Worm (Caenorhabditis elegans) whole organism, midembryonic: ENCODE data around the gene C55A6.6.

Experiments
- T22C8.4 ChIP-seq: fragments of 200-800 bp; sonication (Bioruptor generic); IDR thresholded peaks from 2 replicates; pipeline ENCODE4 v1.3.6; 2022; ENCODE audit warnings: missing genetic modification characterization, missing compliant biosample characterization
- cog-1 ChIP-seq: sonication (generic microtip); optimal IDR thresholded peaks from 2 replicates; lab custom pipeline; 2016; ENCODE audit warnings: missing genetic modification characterization, missing compliant biosample characterization
- flt-1 ChIP-seq: fragments of 200-800 bp; sonication (Bioruptor generic); IDR thresholded peaks from 2 replicates; pipeline ENCODE4 v1.3.6; 2022; ENCODE audit warnings: missing genetic modification characterization, missing compliant biosample characterization
- klf-2 ChIP-seq: fragments of 200-800 bp; sonication (Bioruptor generic); conservative IDR thresholded peaks from 2 replicates; pipeline ENCODE4 v1.3.6; 2022; ENCODE audit warnings: missing genetic modification reagents, missing genetic modification characterization, missing compliant biosample characterization
- med-1 ChIP-seq: sonication (generic microtip); optimal IDR thresholded peaks from 2 replicates; lab custom pipeline; 2017; ENCODE audit warnings: missing genetic modification characterization, mild to moderate bottlenecking, missing compliant biosample characterization, antibody characterized with exemption, missing genetic modification reagents; ENCODE audit not compliant: insufficient read depth
- ref-1 ChIP-seq: fragments of 200-800 bp; sonication (Bioruptor generic); conservative IDR thresholded peaks from 2 replicates; pipeline ENCODE4 v1.3.6; 2022; ENCODE audit warnings: missing genetic modification reagents, missing genetic modification characterization, missing compliant biosample characterization
- tab-1 ChIP-seq: fragments of 200-800 bp; sonication (Bioruptor generic); IDR thresholded peaks from 2 replicates; pipeline ENCODE4 v1.3.6; 2022; ENCODE audit warnings: missing genetic modification characterization, missing compliant biosample characterization
- ztf-23 ChIP-seq: fragments of 200-800 bp; sonication (Bioruptor generic); IDR thresholded peaks from 2 replicates; pipeline ENCODE4 v1.3.6; 2022; ENCODE audit warnings: missing genetic modification reagents, missing genetic modification characterization, missing compliant biosample characterization
- ztf-29 ChIP-seq: fragments of 200-800 bp; sonication (Bioruptor generic); IDR thresholded peaks from 2 replicates; pipeline ENCODE4 v1.3.6; 2022; ENCODE audit warnings: missing genetic modification reagents, missing genetic modification characterization, missing compliant biosample characterization

C55A6.6 gene

ce11 chrV:11536667-11537066 lies 22.1 kb upstream of the C55A6.6 start:
- no peak for TF ChIP-seq ref-1 (GFP tag; lab: Robert Waterston, UW)
- no peak for TF ChIP-seq tab-1 (GFP tag; lab: Robert Waterston, UW)
- TF ChIP-seq cog-1: no peak
- TF ChIP-seq ztf-23 (GFP tag; lab: Robert Waterston, UW): no peak
- no peak for TF ChIP-seq T22C8.4
- no peak for TF ChIP-seq klf-2 (GFP tag; lab: Robert Waterston, UW)
- TF ChIP-seq flt-1 (GFP tag; lab: Robert Waterston, UW): no peak

ce11 chrV:11535504-11536062 lies 21.0 kb upstream of the C55A6.6 start:
- TF ChIP-seq ztf-29 (GFP tag; lab: Robert Waterston, UW) (no peak), tab-1 (GFP tag; lab: Robert Waterston, UW) (no peak)

ce11 chrV:11534495-11535189 lies 20.1 kb upstream of the C55A6.6 start:
- TF ChIP-seq tab-1 (GFP tag; lab: Robert Waterston, UW) (no peak), ztf-29 (GFP tag; lab: Robert Waterston, UW) (no peak), flt-1 (GFP tag; lab: Robert Waterston, UW) (no peak), klf-2 (GFP tag; lab: Robert Waterston, UW) (no peak), med-1 (no peak), T22C8.4 (no peak), ztf-23 (GFP tag; lab: Robert Waterston, UW) (no peak), cog-1 (no peak), ref-1 (GFP tag; lab: Robert Waterston, UW) (no peak)

ce11 chrV:11533365-11533949 lies 18.9 kb upstream of the C55A6.6 start:
- no peak for TF ChIP-seq ztf-23 (GFP tag; lab: Robert Waterston, UW)
- TF ChIP-seq T22C8.4: no peak
- TF ChIP-seq ztf-29 (GFP tag; lab: Robert Waterston, UW): no peak

- TF ChIP-seq cog-1: no peak
- no peak for TF ChIP-seq flt-1 (GFP tag; lab: Robert Waterston, UW)
- TF ChIP-seq T22C8.4: peak; percentile 11; the same call in 1 of the 2 replicates
- 0 out of 2 replicates have a peak, but pooled peaks have one; percentile 46 for TF ChIP-seq ztf-23 (GFP tag; lab: Robert Waterston, UW)
- no peak for TF ChIP-seq tab-1 (GFP tag; lab: Robert Waterston, UW)
- TF ChIP-seq klf-2 (GFP tag; lab: Robert Waterston, UW): no peak
- no peak for TF ChIP-seq ref-1 (GFP tag; lab: Robert Waterston, UW)
These were observed 18.4 kb upstream of the C55A6.6 start for ce11 chrV:11532964-11533363.

- TF ChIP-seq med-1 (no peak), ztf-29 (GFP tag; lab: Robert Waterston, UW) (no peak), tab-1 (GFP tag; lab: Robert Waterston, UW) (no peak), klf-2 (GFP tag; lab: Robert Waterston, UW) (no peak), ztf-23 (GFP tag; lab: Robert Waterston, UW) (no peak), ref-1 (GFP tag; lab: Robert Waterston, UW) (no peak), flt-1 (GFP tag; lab: Robert Waterston, UW) (no peak), T22C8.4 (no peak), cog-1 (no peak)
These were observed 18.0 kb upstream of the C55A6.6 start for ce11 chrV:11532535-11532853.

ce11 chrV:11531831-11532534 lies 17.4 kb upstream of the C55A6.6 start:
- TF ChIP-seq T22C8.4: no peak
- no peak for TF ChIP-seq cog-1
- TF ChIP-seq ztf-29 (GFP tag; lab: Robert Waterston, UW): no peak
- TF ChIP-seq tab-1 (GFP tag; lab: Robert Waterston, UW): no peak
- no peak for TF ChIP-seq klf-2 (GFP tag; lab: Robert Waterston, UW)
- no peak for TF ChIP-seq ztf-23 (GFP tag; lab: Robert Waterston, UW)
- TF ChIP-seq flt-1 (GFP tag; lab: Robert Waterston, UW): no peak
- TF ChIP-seq med-1: no peak
- TF ChIP-seq ref-1 (GFP tag; lab: Robert Waterston, UW): no peak

- TF ChIP-seq klf-2 (GFP tag; lab: Robert Waterston, UW) (no peak), cog-1 (no peak), med-1 (no peak), ztf-23 (GFP tag; lab: Robert Waterston, UW) (no peak), tab-1 (GFP tag; lab: Robert Waterston, UW) (no peak), ztf-29 (GFP tag; lab: Robert Waterston, UW) (no peak), ref-1 (GFP tag; lab: Robert Waterston, UW) (no peak), flt-1 (GFP tag; lab: Robert Waterston, UW) (no peak), T22C8.4 (no peak)
These were observed 16.6 kb upstream of the C55A6.6 start for ce11 chrV:11531100-11531499.

ce11 chrV:11529541-11529940 lies 15.0 kb upstream of the C55A6.6 start:
- TF ChIP-seq ztf-23 (GFP tag; lab: Robert Waterston, UW) (no peak), flt-1 (GFP tag; lab: Robert Waterston, UW) (no peak), klf-2 (GFP tag; lab: Robert Waterston, UW) (no peak), ref-1 (GFP tag; lab: Robert Waterston, UW) (no peak), tab-1 (GFP tag; lab: Robert Waterston, UW) (no peak), med-1 (no peak), ztf-29 (GFP tag; lab: Robert Waterston, UW) (no peak), T22C8.4 (no peak), cog-1 (no peak)
